Fruit fly (Drosophila melanogaster) whole organism, wandering third instar larva: ENCODE data around the gene CG32536.

Source experiments
- Abd-B ChIP-seq: fragments of >200 bp; optimal IDR thresholded peaks from 2 replicates; lab custom pipeline; 2017; ENCODE audit warnings: missing biosample characterization, missing genetic modification characterization
- CG32264 ChIP-seq: fragments of 200-800 bp; sonication (Bioruptor generic); optimal IDR thresholded peaks from 2 replicates; lab custom pipeline; 2016; ENCODE audit warnings: missing biosample characterization, missing genetic modification characterization
- CG9705 ChIP-seq: fragments of 200-800 bp; sonication (Bioruptor generic); optimal IDR thresholded peaks from 2 replicates; lab custom pipeline; 2018; ENCODE audit warnings: missing biosample characterization, mild to moderate bottlenecking, missing genetic modification characterization
- CrebA ChIP-seq: fragments of 200-800 bp; sonication (Bioruptor generic); optimal IDR thresholded peaks from 2 replicates; lab custom pipeline; 2016; ENCODE audit warnings: missing biosample characterization, mild to moderate bottlenecking, missing genetic modification characterization, borderline replicate concordance
- Dfd ChIP-seq: fragments of >200 bp; optimal IDR thresholded peaks from 2 replicates; lab custom pipeline; 2017; ENCODE audit warnings: missing biosample characterization, missing genetic modification characterization
- GATAd ChIP-seq: sonication (Bioruptor generic); optimal IDR thresholded peaks from 2 replicates; lab custom pipeline; 2016; ENCODE audit warnings: missing biosample characterization, missing genetic modification characterization
- HLH106 ChIP-seq: fragments of 200-800 bp; optimal IDR thresholded peaks from 3 replicates; lab custom pipeline; 2019; ENCODE audit warnings: missing biosample characterization, mild to moderate bottlenecking, missing genetic modification characterization, moderate library complexity
- Hnf4 ChIP-seq: fragments of 200-800 bp; sonication (Bioruptor generic); optimal IDR thresholded peaks from 2 replicates; lab custom pipeline; 2016; ENCODE audit warnings: missing biosample characterization, mild to moderate bottlenecking, missing genetic modification characterization
- Hr78 ChIP-seq: fragments of >200 bp; optimal IDR thresholded peaks from 2 replicates; lab custom pipeline; 2017; ENCODE audit warnings: missing biosample characterization, missing genetic modification characterization
- Hr83 ChIP-seq: fragments of 200-300 bp; sonication (Bioruptor generic); optimal IDR thresholded peaks from 2 replicates; lab custom pipeline; 2016; ENCODE audit warnings: missing biosample characterization, mild to moderate bottlenecking, missing genetic modification characterization, moderate library complexity; ENCODE audit not compliant: poor library complexity, severe bottlenecking
- Jra ChIP-seq: sonication (Bioruptor generic); optimal IDR thresholded peaks from 2 replicates; lab custom pipeline; 2016; ENCODE audit warnings: missing biosample characterization, missing genetic modification characterization
- Mio ChIP-seq: sonication (Bioruptor generic); optimal IDR thresholded peaks from 2 replicates; lab custom pipeline; 2016; ENCODE audit warnings: missing biosample characterization, missing genetic modification characterization
- Myc ChIP-seq: fragments of >200 bp; optimal IDR thresholded peaks from 2 replicates; lab custom pipeline; 2017
- N ChIP-seq: fragments of >200 bp; optimal IDR thresholded peaks from 2 replicates; lab custom pipeline; 2018; ENCODE audit warnings: missing biosample characterization, missing external identifiers, missing genetic modification characterization
- OdsH ChIP-seq: fragments of 200-800 bp; sonication (Bioruptor generic); optimal IDR thresholded peaks from 2 replicates; lab custom pipeline; 2016; ENCODE audit warnings: missing biosample characterization, mild to moderate bottlenecking, missing genetic modification characterization
- Rel ChIP-seq, 2 experiments: fragments of 200-800 bp; sonication (Bioruptor generic) in 1 of 2; optimal IDR thresholded peaks; 2 replicates in 1 of 2; 3 replicates in 1 of 2; lab custom pipeline; 2016 to 2019; ENCODE audit warnings: mild to moderate bottlenecking in 2 of 2, missing biosample characterization in 2 of 2, missing genetic modification characterization in 2 of 2, moderate library complexity in 1 of 2
- Sp1 ChIP-seq: fragments of 200-800 bp; sonication (Bioruptor generic); optimal IDR thresholded peaks from 3 replicates; lab custom pipeline; 2019; ENCODE audit warnings: missing biosample characterization, mild to moderate bottlenecking, missing genetic modification characterization, moderate library complexity
- Vsx2 ChIP-seq: fragments of 200-300, 225-300 bp; sonication (Bioruptor generic); optimal IDR thresholded peaks from 2 replicates; lab custom pipeline; 2018; ENCODE audit warnings: missing biosample characterization, missing genetic modification characterization; ENCODE audit not compliant: partially characterized antibody
- br ChIP-seq: fragments of 200-800 bp; sonication (Bioruptor generic); optimal IDR thresholded peaks from 2 replicates; lab custom pipeline; 2016; ENCODE audit warnings: missing biosample characterization, missing genetic modification characterization
- brk ChIP-seq: fragments of 200-800 bp; sonication (Bioruptor generic); optimal IDR thresholded peaks from 2 replicates; lab custom pipeline; 2016; ENCODE audit warnings: missing biosample characterization, mild to moderate bottlenecking, missing genetic modification characterization
- dl ChIP-seq, 2 experiments: fragments of 175-275, 200-275 bp in 1 of 2; fragments of 200-275 bp in 1 of 2; sonication (Bioruptor generic); optimal IDR thresholded peaks; lab custom pipeline; 2018; ENCODE audit warnings: mild to moderate bottlenecking in 2 of 2, missing biosample characterization in 2 of 2, missing genetic modification characterization in 2 of 2, moderate library complexity in 2 of 2; ENCODE audit not compliant: partially characterized antibody in 2 of 2, insufficient read depth in 1 of 2
- dmrt93B ChIP-seq: fragments of 200-800 bp; sonication (Bioruptor generic); optimal IDR thresholded peaks from 2 replicates; lab custom pipeline; 2018; ENCODE audit warnings: missing biosample characterization, mild to moderate bottlenecking, missing genetic modification characterization
- ey ChIP-seq: fragments of 200-800 bp; sonication (Bioruptor generic); optimal IDR thresholded peaks from 2 replicates; lab custom pipeline; 2016; ENCODE audit warnings: missing biosample characterization, missing genetic modification characterization
- foxo ChIP-seq, 2 experiments: fragments of 200-800 bp; sonication (Bioruptor generic); optimal IDR thresholded peaks; 2 replicates in 1 of 2; 3 replicates in 1 of 2; lab custom pipeline; 2016 to 2017; ENCODE audit warnings: missing biosample characterization in 2 of 2, missing genetic modification characterization in 2 of 2
- fru ChIP-seq: fragments of 200-800 bp; sonication (Bioruptor generic); optimal IDR thresholded peaks from 3 replicates; lab custom pipeline; 2016; ENCODE audit warnings: missing biosample characterization, mild to moderate bottlenecking, missing genetic modification characterization
- h ChIP-seq: fragments of 200-800 bp; sonication (Bioruptor generic); optimal IDR thresholded peaks from 3 replicates; lab custom pipeline; 2016; ENCODE audit warnings: missing biosample characterization, mild to moderate bottlenecking, missing genetic modification characterization
- jim ChIP-seq: fragments of 175-275, 200-325 bp; sonication (Bioruptor generic); optimal IDR thresholded peaks from 2 replicates; lab custom pipeline; 2016; ENCODE audit warnings: missing biosample characterization, mild to moderate bottlenecking, missing genetic modification characterization
- lola ChIP-seq: fragments of >200 bp; optimal IDR thresholded peaks from 2 replicates; lab custom pipeline; 2017; ENCODE audit warnings: missing biosample characterization, missing genetic modification characterization
- pan ChIP-seq: fragments of >200 bp; optimal IDR thresholded peaks from 2 replicates; lab custom pipeline; 2017
- psq ChIP-seq: fragments of 200-800 bp; sonication (Bioruptor generic); optimal IDR thresholded peaks from 3 replicates; lab custom pipeline; 2017; ENCODE audit warnings: missing biosample characterization, mild to moderate bottlenecking, missing genetic modification characterization, moderate library complexity
- rgr ChIP-seq: fragments of 200-800 bp; sonication (Bioruptor generic); optimal IDR thresholded peaks from 3 replicates; lab custom pipeline; 2016; ENCODE audit warnings: missing biosample characterization, mild to moderate bottlenecking, missing genetic modification characterization
- sage ChIP-seq: fragments of 200-800 bp; sonication (Bioruptor generic); optimal IDR thresholded peaks from 2 replicates; lab custom pipeline; 2016; ENCODE audit warnings: missing biosample characterization, mild to moderate bottlenecking, missing genetic modification characterization
- sv ChIP-seq: fragments of 200-800 bp; sonication (Bioruptor generic); optimal IDR thresholded peaks from 3 replicates; lab custom pipeline; 2016; ENCODE audit warnings: missing biosample characterization, missing genetic modification characterization
- usp ChIP-seq: fragments of >200 bp; optimal IDR thresholded peaks from 2 replicates; lab custom pipeline; 2017; ENCODE audit warnings: missing biosample characterization, missing genetic modification characterization
- woc ChIP-seq: sonication (Bioruptor generic); optimal IDR thresholded peaks from 2 replicates; lab custom pipeline; 2016; ENCODE audit warnings: missing biosample characterization, mild to moderate bottlenecking, missing genetic modification characterization

CG32536 gene

DNA sequence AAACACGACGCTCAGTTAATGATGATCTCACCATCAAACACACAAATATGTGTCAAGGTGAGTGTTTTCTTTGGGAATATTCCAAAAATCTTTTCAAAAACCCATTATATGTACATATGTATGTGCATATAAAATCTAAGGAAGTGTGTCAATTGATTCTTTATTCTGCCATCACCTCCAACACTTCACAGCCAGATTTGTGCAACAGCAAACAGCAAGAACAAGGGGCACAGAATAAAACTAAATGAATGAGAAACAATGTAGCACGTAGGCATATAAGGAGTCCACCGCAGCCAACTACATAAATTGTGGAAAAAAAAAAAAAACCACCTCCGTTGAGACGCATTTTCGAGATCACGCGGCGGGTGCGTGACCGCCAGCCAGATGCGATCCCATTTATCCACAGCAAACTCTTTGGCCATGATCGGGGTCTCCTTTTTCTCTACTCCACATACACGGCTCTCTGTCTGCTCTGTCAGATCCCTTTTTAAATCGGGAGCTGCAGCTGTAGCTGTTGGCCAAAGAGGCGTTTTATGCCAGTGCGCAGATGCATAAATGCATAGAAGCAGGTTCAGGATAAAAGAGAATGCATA, 19.2 kb upstream of the CG32536 start:
- TF ChIP-seq psq (peak; percentile 27), h (GFP tag; lab: Kevin White, UChicago) (no peak), dmrt93B (GFP tag; lab: Kevin White, UChicago) (no peak)
- TF ChIP-seq, all 38 proteins: peak for 1

DNA sequence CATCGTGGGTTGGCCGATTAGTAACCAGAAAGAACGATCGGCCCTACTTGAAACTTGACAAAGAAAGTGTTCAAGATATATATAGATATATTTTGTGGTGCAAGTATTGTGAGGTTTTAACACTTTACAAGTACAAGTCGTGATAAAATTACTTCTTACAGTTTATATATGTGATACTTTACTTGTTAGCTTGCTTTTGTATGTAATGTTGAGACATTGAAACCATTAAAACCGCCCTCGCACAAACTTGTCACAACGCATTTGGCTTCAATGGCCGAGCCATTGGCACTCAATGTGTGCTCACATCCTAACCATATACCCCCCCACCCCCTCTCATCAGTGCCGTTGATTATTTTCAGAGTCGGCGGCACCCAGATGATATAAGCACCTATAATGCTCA, 18.3 kb upstream of the CG32536 start:
- no peak for TF ChIP-seq sage (GFP tag; lab: Kevin White, UChicago)
- no peak for TF ChIP-seq Hr78 (GFP tag; lab: Kevin White, UChicago)
- TF ChIP-seq N (GFP tag; lab: Kevin White, UChicago): no peak
- no peak for TF ChIP-seq jim (GFP tag; lab: Kevin White, UChicago)
- no peak for TF ChIP-seq psq
- TF ChIP-seq Myc (lab: Kevin White, UChicago): no peak
- no peak for TF ChIP-seq Sp1 (GFP tag; lab: Kevin White, UChicago)
- no peak for TF ChIP-seq pan (lab: Kevin White, UChicago)
- no peak for TF ChIP-seq Hr83 (GFP tag; lab: Kevin White, UChicago)
- no peak for TF ChIP-seq Hnf4 (GFP tag; lab: Kevin White, UChicago)
- TF ChIP-seq lola (GFP tag; lab: Kevin White, UChicago): no peak
- TF ChIP-seq CrebA (GFP tag; lab: Kevin White, UChicago): no peak
- TF ChIP-seq Vsx2 (GFP tag; lab: Kevin White, UChicago): no peak

DNA sequence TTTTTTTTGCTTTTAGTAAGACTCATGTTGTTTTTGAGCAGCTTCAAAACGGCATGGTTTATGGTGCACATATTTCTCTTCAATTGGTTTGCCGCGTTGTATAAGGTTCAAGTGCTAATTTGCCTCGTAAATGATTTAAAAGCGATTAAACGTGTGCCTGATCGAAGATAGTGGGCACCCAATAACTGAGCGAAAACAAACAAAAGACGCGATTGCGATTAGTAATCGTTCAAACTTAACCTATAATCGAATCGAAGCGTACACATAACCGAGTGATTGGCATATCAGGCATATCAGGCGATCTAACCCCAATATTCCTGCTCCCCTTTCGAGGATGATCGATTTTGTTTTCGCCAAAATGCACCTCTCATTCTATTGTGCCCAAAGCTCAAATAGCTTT, 17.3 kb upstream of the CG32536 start:
- TF ChIP-seq sv (GFP tag; lab: Kevin White, UChicago): no peak
- TF ChIP-seq Vsx2 (GFP tag; lab: Kevin White, UChicago): peak; percentile 71
- no peak for TF ChIP-seq OdsH (GFP tag; lab: Kevin White, UChicago)
- peak; percentile 18 for TF ChIP-seq h (GFP tag; lab: Kevin White, UChicago)
- no peak for TF ChIP-seq dmrt93B (GFP tag; lab: Kevin White, UChicago)
- no peak for TF ChIP-seq usp (GFP tag; lab: Kevin White, UChicago)
- TF ChIP-seq, all 38 proteins: peak for 2

DNA sequence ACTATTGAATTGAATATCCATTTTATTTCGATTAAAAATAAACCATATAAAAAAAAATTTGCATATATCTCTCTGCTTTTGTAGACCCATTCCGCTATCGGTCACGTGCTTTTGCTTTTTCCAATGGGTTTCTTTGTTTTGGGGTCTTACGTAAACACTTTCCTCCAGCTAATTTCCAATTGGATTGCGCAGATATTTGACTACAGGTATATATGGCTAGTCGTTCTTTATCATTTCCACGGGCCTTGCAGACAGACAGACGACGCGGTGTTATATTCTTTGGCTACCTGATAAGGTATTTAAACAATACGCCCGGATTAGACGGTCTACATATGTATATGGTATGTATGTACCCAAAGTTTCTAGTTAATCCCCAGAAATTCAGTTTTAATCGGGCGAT, 16.6 kb upstream of the CG32536 start:
- TF ChIP-seq CG32264 (GFP tag; lab: Kevin White, UChicago): no peak
- no peak for TF ChIP-seq foxo (GFP tag; optimal IDR thresholded peaks at IDR 0.05; lab: Kevin White, UChicago)
- no peak for TF ChIP-seq Hr78 (GFP tag; lab: Kevin White, UChicago)
- no peak for TF ChIP-seq CG9705 (GFP tag; lab: Kevin White, UChicago)
- no peak for TF ChIP-seq sv (GFP tag; lab: Kevin White, UChicago)
- no peak for TF ChIP-seq brk (GFP tag; lab: Kevin White, UChicago)
- no peak for TF ChIP-seq Abd-B
- TF ChIP-seq br (GFP tag; lab: Kevin White, UChicago): no peak
- TF ChIP-seq fru (GFP tag; lab: Kevin White, UChicago): no peak

DNA sequence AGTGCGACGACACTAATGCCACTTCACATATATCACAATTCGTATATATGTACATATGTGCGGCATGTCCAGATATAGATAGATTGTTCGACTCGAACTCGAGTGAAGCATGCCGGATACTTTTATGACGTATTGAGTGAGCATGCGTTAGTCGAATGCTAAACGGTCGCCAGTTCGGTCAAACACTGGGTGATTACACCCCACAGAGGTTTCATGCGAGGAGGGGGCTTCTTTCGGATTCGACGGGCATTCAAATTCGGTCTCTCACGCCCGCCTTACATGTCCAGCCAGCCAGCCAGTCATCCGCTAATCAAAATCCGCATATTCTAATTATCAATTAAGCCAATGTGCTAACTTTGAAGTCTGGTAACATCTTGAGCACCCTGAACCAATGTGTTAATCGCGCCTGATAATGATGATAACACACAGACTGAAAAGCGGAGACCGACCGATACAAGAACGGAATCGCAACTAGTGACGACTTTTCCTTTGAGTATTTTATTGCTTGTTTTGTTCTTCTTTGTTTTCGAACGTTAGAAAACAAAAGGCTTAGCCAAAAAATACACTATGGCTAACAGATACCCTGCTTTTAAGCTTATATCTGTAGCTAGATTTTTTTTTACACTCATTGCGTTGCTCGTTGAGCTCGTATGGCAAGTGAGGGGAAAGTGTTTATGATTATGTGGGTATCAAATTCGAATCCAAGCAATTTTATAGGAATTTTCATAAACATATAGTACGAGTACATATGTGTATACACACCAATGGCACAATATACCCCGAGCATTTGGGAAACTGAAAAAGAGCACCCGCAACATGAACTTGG, 15.3 kb upstream of the CG32536 start:
- TF ChIP-seq foxo (GFP tag; optimal IDR thresholded peaks at IDR 0.05; lab: Kevin White, UChicago): peak in 1 of 2 experiments; percentile 14
- peak; percentile 11 for TF ChIP-seq rgr (GFP tag; lab: Kevin White, UChicago)
- TF ChIP-seq pan (lab: Kevin White, UChicago): no peak
- peak; percentile 2 for TF ChIP-seq HLH106 (tag; lab: Kevin White, UChicago)
- TF ChIP-seq dmrt93B (GFP tag; lab: Kevin White, UChicago): no peak
- no peak for TF ChIP-seq CrebA (GFP tag; lab: Kevin White, UChicago)
- no peak for TF ChIP-seq Mio (GFP tag; lab: Kevin White, UChicago)
- no peak for TF ChIP-seq usp (GFP tag; lab: Kevin White, UChicago)
- TF ChIP-seq CG9705 (GFP tag; lab: Kevin White, UChicago): no peak
- peak; percentile 14 for TF ChIP-seq fru (GFP tag; lab: Kevin White, UChicago)
- peak; percentile 19 for TF ChIP-seq ey (GFP tag; lab: Kevin White, UChicago)
- TF ChIP-seq Hr83 (GFP tag; lab: Kevin White, UChicago): no peak
- no peak for TF ChIP-seq jim (GFP tag; lab: Kevin White, UChicago)
- no peak for TF ChIP-seq Jra
- TF ChIP-seq h (GFP tag; lab: Kevin White, UChicago): peak; percentile 15
- TF ChIP-seq lola (GFP tag; lab: Kevin White, UChicago): no peak
- no peak for TF ChIP-seq brk (GFP tag; lab: Kevin White, UChicago)
- TF ChIP-seq Dfd (GFP tag; lab: Kevin White, UChicago): no peak
- TF ChIP-seq Hnf4 (GFP tag; lab: Kevin White, UChicago): no peak
- TF ChIP-seq OdsH (GFP tag; lab: Kevin White, UChicago): peak; percentile 15
- no peak for TF ChIP-seq Rel (GFP tag; optimal IDR thresholded peaks at IDR 0.05; lab: Kevin White, UChicago)
- TF ChIP-seq Rel (tag; optimal IDR thresholded peaks at IDR 0.05; lab: Kevin White, UChicago): peak; percentile 26
- TF ChIP-seq Sp1 (GFP tag; lab: Kevin White, UChicago): peak; percentile 8
- TF ChIP-seq Abd-B: no peak
- TF ChIP-seq psq: peak; percentile 23
- no peak for TF ChIP-seq GATAd (GFP tag; lab: Kevin White, UChicago)
- TF ChIP-seq sv (GFP tag; lab: Kevin White, UChicago): no peak
- no peak for TF ChIP-seq dl (GFP tag; optimal IDR thresholded peaks at IDR 0.05; lab: Kevin White, UChicago; ENCODE audit: insufficient read depth in 1 of 2, partially characterized antibody in 2 of 2)
- TF ChIP-seq Hr78 (GFP tag; lab: Kevin White, UChicago): no peak
- no peak for TF ChIP-seq woc (GFP tag; lab: Kevin White, UChicago)
- no peak for TF ChIP-seq br (GFP tag; lab: Kevin White, UChicago)
